Fruit fly (Drosophila melanogaster): ENCODE results near the gene CG14506.
"Not testable (repeated sequence)": the region's sequence is repeated elsewhere in the genome, so short reads cannot be mapped to it uniquely, and the experiment has no call there.

The CG14506 gene

DNA sequence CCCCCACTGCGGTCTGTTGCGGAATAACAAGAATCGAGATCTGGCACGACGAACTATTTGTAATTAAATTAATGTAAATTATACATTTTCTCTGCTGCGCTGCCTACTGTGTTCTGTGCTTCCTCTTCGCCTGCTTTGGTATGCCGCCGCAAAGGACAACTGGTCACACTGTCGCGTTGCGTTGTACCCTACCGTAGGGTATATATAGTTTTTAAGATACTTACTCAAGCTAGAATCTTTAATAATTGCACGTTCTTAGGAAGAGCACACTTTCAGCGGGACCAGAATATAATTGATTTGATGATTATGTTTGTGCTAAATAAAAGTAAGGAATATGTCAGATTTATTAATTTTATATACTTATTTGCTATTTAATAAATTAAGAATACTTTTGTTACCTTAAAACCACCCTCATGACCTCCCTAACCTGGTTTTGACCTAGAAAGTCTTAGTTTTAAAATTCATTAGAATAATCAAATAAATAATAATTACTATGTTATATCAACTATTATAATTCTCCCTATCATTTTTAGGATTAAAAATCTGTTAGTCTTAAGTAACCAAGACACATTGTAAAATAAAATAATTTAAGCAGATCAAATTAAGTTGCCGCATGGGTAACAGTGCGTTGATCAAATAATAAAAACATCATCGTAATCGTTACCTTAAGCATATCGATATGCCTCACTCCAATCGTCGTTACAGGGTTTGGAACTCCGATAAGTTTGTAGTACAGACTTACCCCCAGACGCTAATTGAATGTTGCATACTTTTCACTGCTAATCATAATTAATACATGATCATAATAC is 22.7 kb upstream of the CG14506 start, which contains the start of gene Cnx99A (continued):
- TF ChIP-seq ATbp (GFP tag; optimal IDR thresholded peaks at IDR 0.05) (peak; percentile 62), tx (GFP tag; optimal IDR thresholded peaks at IDR 0.05) (peak; percentile 68), D (GFP tag; optimal IDR thresholded peaks at IDR 0.05) (peak; percentile 52), Gug (GFP tag; IDR thresholded peaks at IDR 0.05) (peak; percentile 92), peb (GFP tag; IDR thresholded peaks at IDR 0.05) (peak; percentile 52; the same call in 1 of the 2 replicates), CG1792 (GFP tag; optimal IDR thresholded peaks at IDR 0.05) (peak; percentile 31), bbx (GFP tag; IDR thresholded peaks at IDR 0.05; ENCODE audit: partially characterized antibody) (peak; percentile 13; the same call in 1 of the 2 replicates), CG33213 (GFP tag; optimal IDR thresholded peaks at IDR 0.05) (peak; percentile 20), CG11093 (GFP tag; IDR thresholded peaks at IDR 0.05) (peak; percentile 64), stc (GFP tag; IDR thresholded peaks at IDR 0.05) (peak; percentile 82), CG31441 (GFP tag; IDR thresholded peaks at IDR 0.05) (peak; percentile 84), ham (GFP tag; IDR thresholded peaks at IDR 0.05) (peak; percentile 31; the same call in 1 of the 2 replicates), her (GFP tag; optimal IDR thresholded peaks at IDR 0.05) (peak; percentile 40), Asciz (GFP tag; optimal IDR thresholded peaks at IDR 0.05) (peak; percentile 63), sens-2 (GFP tag; IDR thresholded peaks at IDR 0.05) (peak; percentile 71), CG32767 (GFP tag; IDR thresholded peaks at IDR 0.05) (peak; percentile 71), nau (GFP tag; optimal IDR thresholded peaks at IDR 0.05) (peak; percentile 27), CG33557 (GFP tag; optimal IDR thresholded peaks at IDR 0.05) (peak; percentile 53), HmgZ (tag; optimal IDR thresholded peaks at IDR 0.05) (peak; percentile 40), H2.0 (GFP tag; IDR thresholded peaks at IDR 0.05) (peak; percentile 87), CG17829 (tag; optimal IDR thresholded peaks at IDR 0.05) (peak; percentile 82), wor (GFP tag; IDR thresholded peaks at IDR 0.05) (peak; percentile 54), CG6175 (GFP tag; IDR thresholded peaks at IDR 0.05) (peak; percentile 50; the same call in 1 of the 3 replicates), unpg (GFP tag; optimal IDR thresholded peaks at IDR 0.05) (peak; percentile 83), sug (tag; optimal IDR thresholded peaks at IDR 0.05) (peak; percentile 74), CG3407 (GFP tag; optimal IDR thresholded peaks at IDR 0.05) (peak; percentile 52), ind (GFP tag; optimal IDR thresholded peaks at IDR 0.05) (peak; percentile 82), CG8765 (GFP tag; IDR thresholded peaks at IDR 0.05) (peak; percentile 64), CG15514 (GFP tag; optimal IDR thresholded peaks at IDR 0.05) (peak; percentile 64), CG4424 (GFP tag; optimal IDR thresholded peaks at IDR 0.05) (peak; percentile 72), Abd-B (GFP tag; optimal IDR thresholded peaks at IDR 0.05) (peak; percentile 50), Fer2 (tag; optimal IDR thresholded peaks at IDR 0.05) (peak; percentile 68), pum (GFP tag; optimal IDR thresholded peaks at IDR 0.05) (peak; percentile 61), stwl (tag; optimal IDR thresholded peaks at IDR 0.05) (peak; percentile 52), CG4730 (GFP tag; IDR thresholded peaks at IDR 0.05) (peak; percentile 62; the same call in 1 of the 2 replicates), tio (GFP tag; optimal IDR thresholded peaks at IDR 0.05) (peak; percentile 73), cato (GFP tag; optimal IDR thresholded peaks at IDR 0.05; ENCODE audit: borderline replicate concordance) (peak; percentile 55), tin (GFP tag; optimal IDR thresholded peaks at IDR 0.05) (peak; percentile 80), tap (tag; optimal IDR thresholded peaks at IDR 0.05) (peak; percentile 69), sob (GFP tag; IDR thresholded peaks at IDR 0.05) (peak; percentile 87), dati (GFP tag; IDR thresholded peaks at IDR 0.05) (peak; percentile 76), CG9437 (GFP tag; optimal IDR thresholded peaks at IDR 0.05) (peak; percentile 45), tgo (GFP tag; IDR thresholded peaks at IDR 0.05) (peak; percentile 84), CG13775 (GFP tag; optimal IDR thresholded peaks at IDR 0.05) (peak; percentile 77), Fer3 (tag; optimal IDR thresholded peaks at IDR 0.05) (peak; percentile 85), Bdp1 (GFP tag; optimal IDR thresholded peaks at IDR 0.05) (peak; percentile 10), gcm (GFP tag; optimal IDR thresholded peaks at IDR 0.05) (peak; percentile 83), nom (GFP tag; optimal IDR thresholded peaks at IDR 0.05) (peak; percentile 46)
- TF ChIP-seq D (optimal IDR thresholded peaks at IDR 0.05): not testable (repeated sequence)

Data from whole organism, embryonic.